Worm (Caenorhabditis elegans): ENCODE results near the gene sdhb-1.

Gene sdhb-1

DNA sequence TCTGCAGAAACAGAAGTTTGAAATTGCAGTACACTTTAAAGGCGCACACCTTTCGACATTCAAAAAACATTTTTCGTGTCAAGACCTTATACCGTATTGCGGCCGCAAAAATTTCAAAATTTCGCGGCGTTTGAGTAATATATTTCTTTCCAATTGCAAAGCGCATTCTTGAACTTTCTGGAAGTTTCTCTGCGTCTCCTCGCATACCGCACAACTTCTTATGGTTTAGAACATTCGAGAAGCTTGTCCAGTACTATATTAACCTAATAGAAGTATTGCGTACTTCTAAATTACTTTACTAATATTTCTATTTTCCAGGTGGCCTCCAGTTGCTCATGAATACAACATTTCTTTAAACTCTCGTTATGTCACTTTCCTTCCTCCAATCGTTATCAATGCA, 15.9 kb downstream of the sdhb-1 start:
- TF ChIP-seq lin-32 (GFP tag; optimal IDR thresholded peaks at IDR 0.05) = no peak
- no peak for TF ChIP-seq nhr-12 (tag; optimal IDR thresholded peaks at IDR 0.05)
- TF ChIP-seq sem-2 (GFP tag; optimal IDR thresholded peaks at IDR 0.05) = no peak
- TF ChIP-seq nhr-2 (tag; optimal IDR thresholded peaks at IDR 0.05) = no peak
- TF ChIP-seq blmp-1 (tag; optimal IDR thresholded peaks at IDR 0.05) = no peak
- no peak for TF ChIP-seq unc-39 (tag; optimal IDR thresholded peaks at IDR 0.05)
- TF ChIP-seq elt-1 (tag; optimal IDR thresholded peaks at IDR 0.05; ENCODE audit: borderline replicate concordance, insufficient read depth) = no peak

DNA sequence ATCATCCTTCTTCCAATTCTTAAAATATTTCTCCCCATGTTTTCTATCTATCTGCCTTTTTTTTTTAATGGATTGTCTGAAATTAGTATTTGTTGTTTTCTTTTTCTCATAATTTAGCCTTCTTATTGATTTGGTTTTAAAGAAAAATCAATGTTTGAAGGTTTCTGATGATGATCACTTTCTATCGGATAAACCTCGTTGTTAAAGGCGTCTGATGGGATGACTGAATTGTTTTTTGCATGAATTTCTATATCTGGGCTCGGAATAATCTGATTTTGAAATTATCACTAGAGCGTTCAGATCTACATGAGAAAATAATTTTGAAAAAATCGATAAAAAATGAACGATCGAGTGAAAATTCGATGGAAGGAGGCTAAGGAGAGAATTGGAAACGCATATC, 18.8 kb downstream of the sdhb-1 start, which contains the start of gene scp-1:
Gene scp-1, plus strand, starts transcription at position 301 of the 400 bp plus-strand sequence.
- TF ChIP-seq ham-2 (GFP tag; optimal IDR thresholded peaks at IDR 0.05) (no peak), mls-2 (tag; optimal IDR thresholded peaks at IDR 0.05) (no peak), drap-1 (GFP tag; optimal IDR thresholded peaks at IDR 0.05) (no peak), flh-1 (GFP tag; optimal IDR thresholded peaks at IDR 0.05) (no peak), cnd-1 (tag; optimal IDR thresholded peaks at IDR 0.05) (no peak), nhr-12 (tag; optimal IDR thresholded peaks at IDR 0.05) (no peak), lsy-2 (tag; optimal IDR thresholded peaks at IDR 0.05) (no peak), nhr-28 (tag; optimal IDR thresholded peaks at IDR 0.05) (no peak)

DNA sequence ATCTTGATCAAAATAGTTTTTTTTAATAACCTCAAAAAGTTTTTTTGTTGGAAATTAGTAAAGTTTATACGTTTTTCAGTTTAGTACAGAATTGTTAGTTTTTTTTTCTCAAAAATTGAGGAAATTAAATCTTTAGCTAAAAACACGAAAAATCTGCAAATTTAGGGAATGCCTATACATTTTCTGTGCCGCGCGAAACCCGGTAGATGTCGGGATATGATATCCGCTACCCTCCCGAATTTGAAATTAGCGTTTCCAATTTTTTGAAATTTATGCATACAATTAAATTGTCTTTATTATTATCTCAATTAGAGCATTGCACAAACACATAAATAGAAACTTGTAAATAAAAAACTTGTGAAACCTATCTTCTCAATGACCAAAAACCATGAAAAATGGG, 19.5 kb downstream of the sdhb-1 start:
- TF ChIP-seq elt-1 (tag; optimal IDR thresholded peaks at IDR 0.05; ENCODE audit: borderline replicate concordance, insufficient read depth) (no peak), cnd-1 (tag; optimal IDR thresholded peaks at IDR 0.05) (no peak), tbx-8 (GFP tag; optimal IDR thresholded peaks at IDR 0.05) (no peak), ceh-43 (GFP tag; optimal IDR thresholded peaks at IDR 0.05) (no peak)

DNA sequence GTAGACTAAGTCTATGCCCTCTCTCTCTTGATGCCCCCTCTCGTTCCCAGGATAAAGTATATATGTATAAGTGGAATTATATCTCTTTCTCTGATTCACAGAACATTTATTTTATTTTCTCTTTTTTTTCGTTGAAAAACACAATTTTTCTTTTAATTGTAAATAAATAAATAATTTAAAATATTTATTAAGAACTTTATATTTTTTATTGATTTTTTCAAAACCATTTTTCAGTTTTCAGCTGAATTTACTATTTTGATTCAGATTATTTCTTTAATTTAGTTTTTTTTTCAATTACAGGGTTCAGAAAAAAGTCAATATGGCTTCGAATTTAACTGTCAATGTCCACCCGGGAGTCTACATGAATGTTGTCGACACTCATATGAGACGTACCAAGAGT, 21.2 kb downstream of the sdhb-1 start, which contains the start of gene eif-3.F:
Gene eif-3.F, plus strand, starts transcription at position 301 of the 400 bp plus-strand sequence.
- TF ChIP-seq unc-62 (GFP tag; optimal IDR thresholded peaks at IDR 0.05) (no peak), snpc-4 (tag; optimal IDR thresholded peaks at IDR 0.05) (no peak), hlh-1 (tag; optimal IDR thresholded peaks at IDR 0.05) (no peak), nhr-237 (tag; optimal IDR thresholded peaks at IDR 0.05) (no peak), flh-1 (GFP tag; optimal IDR thresholded peaks at IDR 0.05) (no peak), cnd-1 (tag; optimal IDR thresholded peaks at IDR 0.05) (no peak), ceh-43 (GFP tag; optimal IDR thresholded peaks at IDR 0.05) (no peak), unc-120 (tag; optimal IDR thresholded peaks at IDR 0.05; ENCODE audit: poor library complexity, severe bottlenecking) (no peak), pha-4 (tag; optimal IDR thresholded peaks at IDR 0.05) (no peak), ceh-83 (GFP tag; optimal IDR thresholded peaks at IDR 0.05) (no peak), elt-1 (tag; optimal IDR thresholded peaks at IDR 0.05; ENCODE audit: borderline replicate concordance, insufficient read depth) (no peak)

DNA sequence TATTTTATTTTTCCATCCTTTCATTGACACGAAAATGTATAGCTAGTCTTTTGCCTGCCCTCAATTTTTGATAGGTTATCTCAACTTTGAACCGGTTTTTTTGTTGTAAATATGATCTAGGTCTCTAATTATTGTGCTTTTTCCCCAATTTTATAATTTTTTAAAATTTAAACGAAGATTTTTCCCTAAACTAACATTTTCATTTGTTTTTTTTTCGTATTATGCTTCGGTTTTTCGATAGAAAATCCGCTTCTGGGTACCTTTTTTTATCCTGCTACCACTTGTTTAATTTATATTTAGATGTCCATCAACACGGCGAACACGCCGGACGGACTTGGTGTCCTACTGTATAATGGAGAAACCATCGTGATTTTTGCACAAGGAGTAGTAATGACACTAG, 23.1 kb downstream of the sdhb-1 start, which contains the start of gene wbp-2:
Gene wbp-2, plus strand, starts transcription at position 301 of the 400 bp plus-strand sequence.
- TF ChIP-seq elt-3 (tag; optimal IDR thresholded peaks at IDR 0.05) (no peak), sptf-1 (tag; optimal IDR thresholded peaks at IDR 0.05) (no peak), mls-2 (tag; optimal IDR thresholded peaks at IDR 0.05) (no peak), pha-4 (tag; optimal IDR thresholded peaks at IDR 0.05) (no peak), mab-5 (tag; optimal IDR thresholded peaks at IDR 0.05) (no peak), elt-1 (tag; optimal IDR thresholded peaks at IDR 0.05; ENCODE audit: borderline replicate concordance, insufficient read depth) (no peak), ceh-83 (GFP tag; optimal IDR thresholded peaks at IDR 0.05) (no peak)

DNA sequence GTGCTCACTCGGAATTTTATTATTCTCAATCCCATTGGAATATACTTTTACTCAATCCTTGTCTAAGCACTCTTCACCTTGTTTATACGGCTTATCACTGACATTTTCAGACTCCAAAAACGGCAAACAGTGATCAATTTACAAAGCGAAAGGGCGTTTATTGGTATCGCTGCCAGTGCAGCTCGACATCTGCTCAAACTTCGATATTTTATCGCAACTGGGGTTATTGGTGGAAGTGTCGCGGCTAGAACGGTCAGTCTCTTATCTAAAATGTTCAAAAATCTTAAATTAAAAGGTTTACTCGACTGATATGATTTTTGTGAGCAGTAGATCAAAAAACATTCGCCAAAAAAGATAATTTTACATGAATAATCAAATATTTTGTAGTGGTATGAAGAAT, 27.0 kb downstream of the sdhb-1 start:
- no peak for TF ChIP-seq unc-62 (GFP tag; optimal IDR thresholded peaks at IDR 0.05)
- TF ChIP-seq cnd-1 (tag; optimal IDR thresholded peaks at IDR 0.05) = no peak
- TF ChIP-seq mep-1 (tag; optimal IDR thresholded peaks at IDR 0.05) = no peak
- TF ChIP-seq lin-13 (tag; optimal IDR thresholded peaks at IDR 0.05) = no peak
- no peak for TF ChIP-seq elt-1 (tag; optimal IDR thresholded peaks at IDR 0.05; ENCODE audit: borderline replicate concordance, insufficient read depth)
- no peak for TF ChIP-seq nhr-28 (tag; optimal IDR thresholded peaks at IDR 0.05)
- TF ChIP-seq sptf-1 (tag; optimal IDR thresholded peaks at IDR 0.05) = no peak
- TF ChIP-seq zip-8 (tag; optimal IDR thresholded peaks at IDR 0.05) = no peak
- no peak for TF ChIP-seq sem-2 (GFP tag; optimal IDR thresholded peaks at IDR 0.05)
- no peak for TF ChIP-seq lin-32 (GFP tag; optimal IDR thresholded peaks at IDR 0.05)
- TF ChIP-seq nhr-237 (tag; optimal IDR thresholded peaks at IDR 0.05) = no peak
